Worm (Caenorhabditis elegans) whole organism, L4 larva: ENCODE measurements around the gene Y22D7AL.11.

ENCODE experiments used
- F26F4.8 ChIP-seq: fragments of 200-800 bp; sonication (Bioruptor generic); conservative IDR thresholded peaks from 2 replicates; pipeline ENCODE4 v1.3.6; 2022; ENCODE audit warnings: missing genetic modification characterization, missing compliant biosample characterization
- F49E8.2 ChIP-seq: sonication (generic microtip); optimal IDR thresholded peaks from 2 replicates; lab custom pipeline; 2016; ENCODE audit warnings: missing compliant biosample characterization, mild to moderate bottlenecking, missing genetic modification characterization, borderline replicate concordance
- R02D3.7 ChIP-seq: fragments of 150-350 bp; sonication (generic microtip); optimal IDR thresholded peaks from 3 replicates; lab custom pipeline; 2014; ENCODE audit warnings: missing biosample characterization, missing genetic modification characterization
- T26A8.4 ChIP-seq: fragments of 200-800 bp; sonication (Bioruptor generic); IDR thresholded peaks from 2 replicates; pipeline ENCODE4 v1.3.6; 2022; ENCODE audit warnings: missing genetic modification characterization, missing compliant biosample characterization
- Y48G9A.11 ChIP-seq: fragments of 200-800 bp; sonication (Bioruptor generic); IDR thresholded peaks from 2 replicates; pipeline ENCODE4 v1.3.6; 2022; ENCODE audit warnings: missing genetic modification reagents, missing genetic modification characterization, missing compliant biosample characterization
- Y5F2A.4 ChIP-seq: fragments of 200-800 bp; sonication (Bioruptor generic); optimal IDR thresholded peaks from 2 replicates; lab custom pipeline; 2018; ENCODE audit warnings: mild to moderate bottlenecking, missing genetic modification characterization, missing compliant biosample characterization
- aha-1 ChIP-seq: fragments of 150-350 bp; peaks from one replicate; lab custom pipeline; 2014; ENCODE audit warnings: missing biosample characterization, missing genetic modification characterization
- aly-2 ChIP-seq: sonication (generic microtip); optimal IDR thresholded peaks from 2 replicates; lab custom pipeline; 2018; ENCODE audit warnings: missing biosample characterization, missing genetic modification characterization
- attf-4 ChIP-seq: sonication (generic microtip); optimal IDR thresholded peaks from 3 replicates; lab custom pipeline; 2017; ENCODE audit warnings: missing biosample characterization, missing genetic modification characterization
- ceh-20 ChIP-seq: fragments of 200-800 bp; sonication (Bioruptor generic); IDR thresholded peaks from 2 replicates; pipeline ENCODE4 v1.3.6; 2022; ENCODE audit warnings: missing genetic modification reagents, missing genetic modification characterization, missing compliant biosample characterization
- ceh-32 ChIP-seq: sonication (generic microtip); optimal IDR thresholded peaks from 2 replicates; lab custom pipeline; 2016; ENCODE audit warnings: mild to moderate bottlenecking, missing genetic modification characterization, missing compliant biosample characterization; ENCODE audit not compliant: poor library complexity
- ceh-62 ChIP-seq: sonication (generic microtip); optimal IDR thresholded peaks from 2 replicates; lab custom pipeline; 2017; ENCODE audit warnings: missing biosample characterization, missing genetic modification characterization
- ceh-82 ChIP-seq: sonication (generic microtip); optimal IDR thresholded peaks from 2 replicates; lab custom pipeline; 2017; ENCODE audit warnings: missing biosample characterization, missing genetic modification characterization
- daf-8 ChIP-seq: fragments of 200-800 bp; sonication (Bioruptor generic); IDR thresholded peaks from 2 replicates; pipeline ENCODE4 v1.3.6; 2022; ENCODE audit warnings: missing genetic modification characterization, missing compliant biosample characterization
- dmd-8 ChIP-seq: fragments of 200-800 bp; sonication (Bioruptor generic); IDR thresholded peaks from 2 replicates; pipeline ENCODE4 v1.3.6; 2022; ENCODE audit warnings: missing genetic modification characterization, missing compliant biosample characterization
- dmd-9 ChIP-seq: fragments of 200-800 bp; sonication (Bioruptor generic); IDR thresholded peaks from 2 replicates; pipeline ENCODE4 v1.3.6; 2022; ENCODE audit warnings: missing genetic modification reagents, missing genetic modification characterization, missing compliant biosample characterization
- dpl-1 ChIP-seq: fragments of 150-350 bp; optimal IDR thresholded peaks from 2 replicates; lab custom pipeline; 2014; ENCODE audit warnings: missing biosample characterization, missing genetic modification reagents, missing genetic modification characterization
- dve-1 ChIP-seq: sonication (generic microtip); optimal IDR thresholded peaks from 2 replicates; lab custom pipeline; 2017; ENCODE audit warnings: antibody characterized with exemption, mild to moderate bottlenecking, missing genetic modification characterization, missing compliant biosample characterization; ENCODE audit not compliant: insufficient read depth
- egl-43 ChIP-seq: fragments of 200-800 bp; sonication (Bioruptor generic); IDR thresholded peaks from 2 replicates; pipeline ENCODE4 v1.3.6; 2022; ENCODE audit warnings: missing genetic modification reagents, missing genetic modification characterization, missing compliant biosample characterization
- fkh-10 ChIP-seq: fragments of 150-350 bp; optimal IDR thresholded peaks from 2 replicates; lab custom pipeline; 2014; ENCODE audit warnings: missing biosample characterization, missing genetic modification reagents, missing genetic modification characterization
- hif-1 ChIP-seq, 2 experiments: sonication (generic microtip); optimal IDR thresholded peaks; 2 replicates each; lab custom pipeline; 2016 to 2017; ENCODE audit warnings: missing compliant biosample characterization in 2 of 2, missing genetic modification characterization in 2 of 2, missing genetic modification reagents in 2 of 2, missing genotype in 2 of 2, mild to moderate bottlenecking in 1 of 2
- hlh-30 ChIP-seq: sonication (generic microtip); optimal IDR thresholded peaks from 2 replicates; lab custom pipeline; 2017; ENCODE audit warnings: antibody characterized with exemption, mild to moderate bottlenecking, missing genetic modification characterization, missing compliant biosample characterization; ENCODE audit not compliant: insufficient read depth
- hmg-1.1 ChIP-seq: fragments of 200-800 bp; sonication (Bioruptor generic); IDR thresholded peaks from 2 replicates; pipeline ENCODE4 v1.3.6; 2022; ENCODE audit warnings: missing genetic modification reagents, missing genetic modification characterization, missing compliant biosample characterization
- lim-7 ChIP-seq: fragments of 200-800 bp; sonication (Bioruptor generic); IDR thresholded peaks from 2 replicates; pipeline ENCODE4 v1.3.6; 2022; ENCODE audit warnings: missing genetic modification characterization, missing compliant biosample characterization
- lin-1 ChIP-seq: fragments of 200-800 bp; sonication (Bioruptor generic); IDR thresholded peaks from 2 replicates; pipeline ENCODE4 v1.3.6; 2022; ENCODE audit warnings: missing genetic modification reagents, missing genetic modification characterization, missing compliant biosample characterization
- lin-13 ChIP-seq: fragments of 150-350 bp; optimal IDR thresholded peaks from 2 replicates; lab custom pipeline; 2014; ENCODE audit warnings: missing biosample characterization, missing genetic modification reagents, missing genetic modification characterization
- lin-39 ChIP-seq: fragments of 150-350 bp; optimal IDR thresholded peaks from 2 replicates; lab custom pipeline; 2014; ENCODE audit warnings: missing biosample characterization, missing genetic modification reagents, missing genetic modification characterization
- madf-9 ChIP-seq: fragments of 200-800 bp; sonication (Bioruptor generic); conservative IDR thresholded peaks from 2 replicates; pipeline ENCODE4 v1.3.6; 2022; ENCODE audit warnings: missing genetic modification reagents, missing genetic modification characterization, missing compliant biosample characterization
- mdt-29 ChIP-seq: fragments of 200-800 bp; sonication (Bioruptor generic); IDR thresholded peaks from 2 replicates; pipeline ENCODE4 v1.3.6; 2022; ENCODE audit warnings: missing genetic modification reagents, missing genetic modification characterization, missing compliant biosample characterization
- mep-1 ChIP-seq: fragments of 150-350 bp; sonication (generic microtip); optimal IDR thresholded peaks from 3 replicates; lab custom pipeline; 2014; ENCODE audit warnings: missing biosample characterization, missing genetic modification characterization
- nhr-10 ChIP-seq: fragments of 150-350 bp; optimal IDR thresholded peaks from 2 replicates; lab custom pipeline; 2014; ENCODE audit warnings: missing biosample characterization, missing genetic modification characterization
- nhr-102 ChIP-seq: sonication (generic microtip); optimal IDR thresholded peaks from 2 replicates; lab custom pipeline; 2016; ENCODE audit warnings: mild to moderate bottlenecking, missing genetic modification characterization, moderate library complexity, missing compliant biosample characterization
- nhr-76 ChIP-seq: fragments of 150-350 bp; optimal IDR thresholded peaks from 2 replicates; lab custom pipeline; 2014; ENCODE audit warnings: missing biosample characterization, missing genetic modification characterization
- nhr-77 ChIP-seq: fragments of 150-350 bp; optimal IDR thresholded peaks from 2 replicates; lab custom pipeline; 2014; ENCODE audit warnings: missing biosample characterization, missing genetic modification characterization
- php-3 ChIP-seq: fragments of 200-800 bp; sonication (Bioruptor generic); IDR thresholded peaks from 2 replicates; pipeline ENCODE4 v1.3.6; 2022; ENCODE audit warnings: missing genetic modification reagents, missing genetic modification characterization, missing compliant biosample characterization
- pqm-1 ChIP-seq: sonication (generic microtip); optimal IDR thresholded peaks from 2 replicates; lab custom pipeline; 2017; ENCODE audit warnings: missing biosample characterization, missing genetic modification characterization
- saeg-2 ChIP-seq: fragments of 200-800 bp; sonication (Bioruptor generic); IDR thresholded peaks from 2 replicates; pipeline ENCODE4 v1.3.6; 2022; ENCODE audit warnings: missing genetic modification reagents, missing genetic modification characterization, missing compliant biosample characterization
- sdz-12 ChIP-seq: fragments of 200-800 bp; sonication (Bioruptor generic); optimal IDR thresholded peaks from 2 replicates; lab custom pipeline; 2018; ENCODE audit warnings: mild to moderate bottlenecking, missing genetic modification characterization, missing compliant biosample characterization
- set-16 ChIP-seq: fragments of 200-800 bp; sonication (Bioruptor generic); IDR thresholded peaks from 2 replicates; pipeline ENCODE4 v1.3.6; 2022; ENCODE audit warnings: missing genetic modification reagents, missing genetic modification characterization, missing compliant biosample characterization
- skn-1 ChIP-seq: fragments of 150-350 bp; optimal IDR thresholded peaks from 2 replicates; lab custom pipeline; 2014; ENCODE audit warnings: missing biosample characterization, missing genetic modification characterization
- snpc-1.2 ChIP-seq: fragments of 200-800 bp; sonication (Bioruptor generic); IDR thresholded peaks from 2 replicates; pipeline ENCODE4 v1.3.6; 2022; ENCODE audit warnings: missing genetic modification reagents, missing genetic modification characterization, missing compliant biosample characterization
- snpc-4 ChIP-seq: fragments of 150-350 bp; optimal IDR thresholded peaks from 2 replicates; lab custom pipeline; 2014; ENCODE audit warnings: missing biosample characterization, missing genetic modification characterization
- spr-1 ChIP-seq: sonication (generic microtip); optimal IDR thresholded peaks from 2 replicates; lab custom pipeline; 2016; ENCODE audit warnings: mild to moderate bottlenecking, missing genetic modification characterization, missing compliant biosample characterization
- tag-97 ChIP-seq: fragments of 200-800 bp; sonication (Bioruptor generic); IDR thresholded peaks from 2 replicates; pipeline ENCODE4 v1.3.6; 2022; ENCODE audit warnings: missing genetic modification characterization, missing compliant biosample characterization
- unc-130 ChIP-seq: sonication (generic microtip); optimal IDR thresholded peaks from 2 replicates; lab custom pipeline; 2016; ENCODE audit warnings: missing genetic modification reagents, missing genetic modification characterization, missing compliant biosample characterization
- unc-62 ChIP-seq, 3 experiments: fragments of 150-350 bp in 1 of 3; sonication (generic microtip); optimal IDR thresholded peaks in 2 of 3; peaks in 1 of 3; 1 replicate in 1 of 3; 2 replicates in 2 of 3; lab custom pipeline; 2014 to 2017; ENCODE audit warnings: missing biosample characterization in 3 of 3, missing genetic modification characterization in 3 of 3, missing genetic modification reagents in 3 of 3, missing genotype in 1 of 3
- zag-1 ChIP-seq: fragments of 150-350 bp; optimal IDR thresholded peaks from 2 replicates; lab custom pipeline; 2014; ENCODE audit warnings: missing biosample characterization, missing genetic modification characterization
- zfp-2 ChIP-seq: sonication (generic microtip); optimal IDR thresholded peaks from 2 replicates; lab custom pipeline; 2016; ENCODE audit warnings: mild to moderate bottlenecking, missing genetic modification characterization, missing compliant biosample characterization
- zip-2 ChIP-seq: fragments of 150-350 bp; optimal IDR thresholded peaks from 2 replicates; lab custom pipeline; 2014; ENCODE audit warnings: missing biosample characterization, missing genetic modification characterization
- ztf-11 ChIP-seq: fragments of 150-350 bp; optimal IDR thresholded peaks from 2 replicates; lab custom pipeline; 2014; ENCODE audit warnings: missing biosample characterization, missing genetic modification characterization
- ztf-7 ChIP-seq: fragments of 150-350 bp; optimal IDR thresholded peaks from 2 replicates; lab custom pipeline; 2014; ENCODE audit warnings: missing biosample characterization, missing genetic modification characterization

The Y22D7AL.11 gene

ce11 chrIII:1604514-1604976 is 29.6 kb downstream of the Y22D7AL.11 start, which contains the start of gene Y22D7AL.6 (continued):
- no peak for TF ChIP-seq ztf-11 (tag; lab: Kevin White, UChicago)
- peak; percentile 68 for TF ChIP-seq hmg-1.1 (GFP tag; lab: Robert Waterston, UW)
- peak; percentile 33 for TF ChIP-seq zfp-2 (tag; lab: Kevin White, UChicago)
- TF ChIP-seq F49E8.2, result peak; percentile 37
- no peak for TF ChIP-seq fkh-10
- no peak for TF ChIP-seq sdz-12 (GFP tag; lab: Kevin White, UChicago)
- TF ChIP-seq skn-1 (tag; lab: Kevin White, UChicago), result no peak
- TF ChIP-seq ceh-20 (GFP tag; lab: Robert Waterston, UW), result peak; percentile 52; the same call in 1 of the 2 replicates
- TF ChIP-seq nhr-10 (tag; lab: Kevin White, UChicago), result no peak
- TF ChIP-seq pqm-1, result no peak
- TF ChIP-seq tag-97, result no peak
- TF ChIP-seq snpc-4 (tag; lab: Kevin White, UChicago), result no peak
- no peak for TF ChIP-seq attf-4 (tag; lab: Kevin White, UChicago)
- TF ChIP-seq lin-39, result no peak
- TF ChIP-seq mep-1 (tag; lab: Kevin White, UChicago), result no peak
- TF ChIP-seq zip-2 (tag; lab: Kevin White, UChicago), result no peak
- peak; percentile 90 for TF ChIP-seq lin-13
- peak; percentile 61 for TF ChIP-seq spr-1 (tag; lab: Kevin White, UChicago)
- TF ChIP-seq mdt-29 (GFP tag; lab: Robert Waterston, UW), result peak; percentile 83
- TF ChIP-seq dmd-8 (GFP tag; lab: Robert Waterston, UW), result peak; percentile 88
- TF ChIP-seq dmd-9 (GFP tag; lab: Robert Waterston, UW), result 0 out of 2 replicates have a peak, but pooled peaks have one; percentile 12
- peak; percentile 53 for TF ChIP-seq Y5F2A.4
- no peak for TF ChIP-seq nhr-76 (tag; lab: Kevin White, UChicago)
- TF ChIP-seq dpl-1, result no peak
- TF ChIP-seq hlh-30 (tag; lab: Kevin White, UChicago), result no peak
- peak; percentile 65; the same call in 1 of the 2 replicates for TF ChIP-seq php-3 (GFP tag; lab: Robert Waterston, UW)
- no peak for TF ChIP-seq R02D3.7
- peak; percentile 64 for TF ChIP-seq nhr-102 (tag; lab: Kevin White, UChicago)
- no peak for TF ChIP-seq saeg-2
- peak; percentile 81 for TF ChIP-seq lin-1 (GFP tag; lab: Robert Waterston, UW)
- peak; percentile 46 for TF ChIP-seq unc-130 (GFP tag; lab: Kevin White, UChicago)
- TF ChIP-seq daf-8 (GFP tag; lab: Robert Waterston, UW), result no peak
- peak; percentile 95 for TF ChIP-seq egl-43 (GFP tag; lab: Robert Waterston, UW)
- peak; percentile 85 for TF ChIP-seq T26A8.4 (GFP tag; lab: Robert Waterston, UW)
- TF ChIP-seq ceh-32 (tag; lab: Kevin White, UChicago), result no peak
- TF ChIP-seq snpc-1.2, result peak; percentile 79
- TF ChIP-seq zag-1 (tag; lab: Kevin White, UChicago), result no peak
- TF ChIP-seq ztf-7 (tag; lab: Kevin White, UChicago), result no peak

ce11 chrIII:1603776-1604175 is 30.4 kb downstream of the Y22D7AL.11 start:
- TF ChIP-seq F26F4.8 (GFP tag; lab: Robert Waterston, UW), result 0 out of 2 replicates have a peak, but pooled peaks have one; percentile 58
- no peak for TF ChIP-seq dpl-1
- TF ChIP-seq set-16 (GFP tag; lab: Robert Waterston, UW), result no peak
- peak; percentile 39 for TF ChIP-seq aha-1
- TF ChIP-seq snpc-1.2, result no peak
- TF ChIP-seq aly-2 (tag; lab: Kevin White, UChicago), result no peak
- TF ChIP-seq ztf-7 (tag; lab: Kevin White, UChicago), result no peak
- TF ChIP-seq hif-1 (tag; optimal IDR thresholded peaks at IDR 0.05; lab: Kevin White, UChicago), result no peak
- TF ChIP-seq saeg-2, result no peak
- TF ChIP-seq unc-62 (GFP tag; optimal IDR thresholded peaks at IDR 0.05 in 1 of 2; lab: Kevin White, UChicago), result no peak
- TF ChIP-seq unc-62 (tag; optimal IDR thresholded peaks at IDR 0.05; lab: Kevin White, UChicago), result no peak
- TF ChIP-seq unc-130 (GFP tag; lab: Kevin White, UChicago), result peak; percentile 43
- TF ChIP-seq ceh-82 (tag; lab: Kevin White, UChicago), result no peak
- 0 out of 2 replicates have a peak, but pooled peaks have one; percentile 9 for TF ChIP-seq Y48G9A.11 (GFP tag; lab: Robert Waterston, UW)
- TF ChIP-seq madf-9 (GFP tag; lab: Robert Waterston, UW), result peak; percentile 42; the same call in 1 of the 2 replicates
- no peak for TF ChIP-seq ceh-62 (tag; lab: Kevin White, UChicago)
- no peak for TF ChIP-seq dve-1 (tag; lab: Kevin White, UChicago)
- TF ChIP-seq nhr-77, result no peak
- TF ChIP-seq spr-1 (tag; lab: Kevin White, UChicago), result no peak
- peak; percentile 65; the same call in 1 of the 2 replicates for TF ChIP-seq lim-7 (GFP tag; lab: Robert Waterston, UW)
- TF ChIP-seq Y5F2A.4, result peak; percentile 2
- no peak for TF ChIP-seq nhr-102 (tag; lab: Kevin White, UChicago)
